Fruit fly (Drosophila melanogaster): ENCODE data around the gene CG43220.

The CG43220 gene

dm6 chr2L:17500946-17501451 lies 14.6 kb downstream of the CG43220 start, which contains the start of the genes mEFTs and Dhc36C (continued):
- TF ChIP-seq Dad (GFP tag; optimal IDR thresholded peaks at IDR 0.05) (no peak), fd64A (GFP tag; optimal IDR thresholded peaks at IDR 0.05) (no peak), MBD-R2 (GFP tag; IDR thresholded peaks at IDR 0.05) (peak; percentile 91), dysf (GFP tag; IDR thresholded peaks at IDR 0.05) (no peak), Chrac-16 (GFP tag; optimal IDR thresholded peaks at IDR 0.05) (no peak), Atf3 (GFP tag; optimal IDR thresholded peaks at IDR 0.05) (no peak), hkb (optimal IDR thresholded peaks at IDR 0.05) (no peak), hkb (GFP tag; IDR thresholded peaks at IDR 0.05) (peak; percentile 21; the same call in 1 of the 2 replicates), pho (GFP tag; optimal IDR thresholded peaks at IDR 0.05) (no peak), sr (GFP tag; IDR thresholded peaks at IDR 0.05) (no peak), bbx (GFP tag; IDR thresholded peaks at IDR 0.05; ENCODE audit: partially characterized antibody) (peak; percentile 91), pfk (GFP tag; optimal IDR thresholded peaks at IDR 0.05) (no peak), CG14441 (GFP tag; IDR thresholded peaks at IDR 0.05) (no peak), CG9609 (GFP tag; optimal IDR thresholded peaks at IDR 0.05) (no peak), chn (GFP tag; optimal IDR thresholded peaks at IDR 0.05) (no peak), sd (tag; optimal IDR thresholded peaks at IDR 0.05) (no peak), CG3281 (GFP tag; optimal IDR thresholded peaks at IDR 0.05) (no peak), cas (GFP tag; IDR thresholded peaks at IDR 0.05) (no peak), Awh (GFP tag; IDR thresholded peaks at IDR 0.05) (no peak), Hr78 (GFP tag; optimal IDR thresholded peaks at IDR 0.05) (no peak), CG17802 (tag; optimal IDR thresholded peaks at IDR 0.05) (no peak), insv (GFP tag; optimal IDR thresholded peaks at IDR 0.05) (no peak), CG2199 (GFP tag; IDR thresholded peaks at IDR 0.05) (no peak), pan (optimal IDR thresholded peaks at IDR 0.05) (no peak), pan (GFP tag; optimal IDR thresholded peaks at IDR 0.05 in 1 of 2, IDR thresholded peaks at IDR 0.05 in 1 of 2) (no peak), ATbp (GFP tag; optimal IDR thresholded peaks at IDR 0.05) (no peak), hth (optimal IDR thresholded peaks at IDR 0.05) (no peak), CG17385 (GFP tag; optimal IDR thresholded peaks at IDR 0.05) (no peak), CG17829 (tag; optimal IDR thresholded peaks at IDR 0.05) (peak; percentile 8), zfh2 (GFP tag; optimal IDR thresholded peaks at IDR 0.05) (no peak), toy (GFP tag; IDR thresholded peaks at IDR 0.05) (no peak), zen2 (GFP tag; IDR thresholded peaks at IDR 0.05; ENCODE audit: partially characterized antibody) (peak; percentile 82; the same call in 2 of the 3 replicates), D19B (GFP tag; optimal IDR thresholded peaks at IDR 0.05) (no peak), CG18764 (GFP tag; optimal IDR thresholded peaks at IDR 0.05) (no peak), bigmax (GFP tag; optimal IDR thresholded peaks at IDR 0.05) (no peak), Oaz (GFP tag; IDR thresholded peaks at IDR 0.05) (no peak), CG11093 (GFP tag; IDR thresholded peaks at IDR 0.05) (no peak), chinmo (GFP tag; IDR thresholded peaks at IDR 0.05; ENCODE audit: partially characterized antibody) (peak; percentile 84; the same call in 3 of the 4 replicates), nerfin-1 (tag; optimal IDR thresholded peaks at IDR 0.05) (peak; percentile 25), CG10462 (GFP tag; optimal IDR thresholded peaks at IDR 0.05) (no peak), salm (tag; optimal IDR thresholded peaks at IDR 0.05) (no peak), kni (GFP tag; optimal IDR thresholded peaks at IDR 0.05) (no peak), CG7745 (tag; optimal IDR thresholded peaks at IDR 0.05) (no peak), CG43689 (GFP tag; IDR thresholded peaks at IDR 0.05) (no peak), maf-S (GFP tag; optimal IDR thresholded peaks at IDR 0.05) (no peak), otp (GFP tag; IDR thresholded peaks at IDR 0.05) (no peak), amos (GFP tag; IDR thresholded peaks at IDR 0.05; ENCODE audit: partially characterized antibody) (peak; percentile 92), Asciz (GFP tag; optimal IDR thresholded peaks at IDR 0.05) (no peak), dm (GFP tag; optimal IDR thresholded peaks at IDR 0.05) (peak; percentile 70), trh (GFP tag; optimal IDR thresholded peaks at IDR 0.05) (no peak), Scr (GFP tag; IDR thresholded peaks at IDR 0.05; ENCODE audit: partially characterized antibody) (peak; percentile 88), CG16863 (GFP tag; optimal IDR thresholded peaks at IDR 0.05) (no peak)
